Fruit fly (Drosophila melanogaster): ENCODE measurements around the gene Rpn12R.

Rpn12R gene

dm6 chr3L:14999284-15000019, 42.9 kb downstream of the Rpn12R start, which contains the start of the genes mRpL39 and Prosbeta2 (continued):
- TF ChIP-seq fd96Cb (tag; optimal IDR thresholded peaks at IDR 0.05) (peak; percentile 70), chm (GFP tag; IDR thresholded peaks at IDR 0.05) (no peak), CG32532 (GFP tag; IDR thresholded peaks at IDR 0.05) (peak; percentile 79), tup (GFP tag; optimal IDR thresholded peaks at IDR 0.05) (no peak), Sin3A (optimal IDR thresholded peaks at IDR 0.05) (peak; percentile 49), Max (GFP tag; optimal IDR thresholded peaks at IDR 0.05) (peak; percentile 64), sqz (GFP tag; optimal IDR thresholded peaks at IDR 0.05) (no peak), stc (GFP tag; IDR thresholded peaks at IDR 0.05) (peak; percentile 62), crp (GFP tag; optimal IDR thresholded peaks at IDR 0.05) (no peak), dmrt99B (tag; optimal IDR thresholded peaks at IDR 0.05) (peak; percentile 70), CTCF (GFP tag; optimal IDR thresholded peaks at IDR 0.05) (no peak), CG31224 (GFP tag; IDR thresholded peaks at IDR 0.05) (no peak; the same call in 1 of the 2 replicates), hkb (optimal IDR thresholded peaks at IDR 0.05) (no peak), hkb (GFP tag; IDR thresholded peaks at IDR 0.05) (0 out of 2 replicates have a peak, but pooled peaks have one; percentile 18), run (tag; optimal IDR thresholded peaks at IDR 0.05) (no peak), CrebB (tag; optimal IDR thresholded peaks at IDR 0.05) (no peak), wdn (GFP tag; IDR thresholded peaks at IDR 0.05) (0 out of 2 replicates have a peak, but pooled peaks have one; percentile 41), CG17829 (tag; optimal IDR thresholded peaks at IDR 0.05) (peak; percentile 79), CG16779 (GFP tag; IDR thresholded peaks at IDR 0.05) (no peak), CG12769 (tag; optimal IDR thresholded peaks at IDR 0.05) (no peak), D19B (GFP tag; optimal IDR thresholded peaks at IDR 0.05) (no peak), CG10654 (GFP tag; optimal IDR thresholded peaks at IDR 0.05) (peak; percentile 40), amos (GFP tag; IDR thresholded peaks at IDR 0.05; ENCODE audit: partially characterized antibody) (peak; percentile 85), row (GFP tag; IDR thresholded peaks at IDR 0.05) (peak; percentile 90), z (GFP tag; IDR thresholded peaks at IDR 0.05) (no peak), onecut (GFP tag; IDR thresholded peaks at IDR 0.05) (no peak), CG13775 (GFP tag; optimal IDR thresholded peaks at IDR 0.05) (no peak), repo (GFP tag; optimal IDR thresholded peaks at IDR 0.05) (no peak), da (GFP tag; optimal IDR thresholded peaks at IDR 0.05) (no peak), Hr39 (optimal IDR thresholded peaks at IDR 0.05) (no peak), Ets97D (GFP tag; optimal IDR thresholded peaks at IDR 0.05) (no peak), CG8281 (tag; optimal IDR thresholded peaks at IDR 0.05) (no peak), CG2129 (GFP tag; IDR thresholded peaks at IDR 0.05; ENCODE audit: partially characterized antibody) (peak; percentile 93), CG14860 (GFP tag; IDR thresholded peaks at IDR 0.05; ENCODE audit: partially characterized antibody) (peak; percentile 98), ara (GFP tag; IDR thresholded peaks at IDR 0.05) (no peak; the same call in 1 of the 2 replicates), nerfin-1 (tag; optimal IDR thresholded peaks at IDR 0.05) (no peak), CG9609 (GFP tag; optimal IDR thresholded peaks at IDR 0.05) (no peak), CG31441 (GFP tag; IDR thresholded peaks at IDR 0.05) (peak; percentile 87), ewg (GFP tag; optimal IDR thresholded peaks at IDR 0.05) (no peak), Dfd (GFP tag; optimal IDR thresholded peaks at IDR 0.05) (no peak), CG15011 (GFP tag; optimal IDR thresholded peaks at IDR 0.05) (no peak), CG7556 (GFP tag; optimal IDR thresholded peaks at IDR 0.05) (no peak), CG7928 (GFP tag; optimal IDR thresholded peaks at IDR 0.05) (peak; percentile 92), CG13123 (GFP tag; optimal IDR thresholded peaks at IDR 0.05) (no peak), odd (GFP tag; optimal IDR thresholded peaks at IDR 0.05) (no peak), esg (GFP tag; conservative IDR thresholded peaks at IDR 0.05) (peak; percentile 27), CG10565 (GFP tag; optimal IDR thresholded peaks at IDR 0.05) (no peak), CG32767 (GFP tag; IDR thresholded peaks at IDR 0.05) (0 out of 2 replicates have a peak, but pooled peaks have one; percentile 10), CG2116 (GFP tag; optimal IDR thresholded peaks at IDR 0.05) (peak; percentile 46), CG11560 (tag; IDR thresholded peaks at IDR 0.05) (peak; percentile 52; the same call in 1 of the 3 replicates), Gsc (GFP tag; IDR thresholded peaks at IDR 0.05) (no peak)
